Worm (Caenorhabditis elegans) whole organism, early embryonic: ENCODE results near the gene T24D8.6.

ENCODE experiments used
- B0310.2 ChIP-seq: sonication (generic microtip); optimal IDR thresholded peaks from 2 replicates; lab custom pipeline; 2016; ENCODE audit warnings: mild to moderate bottlenecking, missing genetic modification characterization, missing compliant biosample characterization
- F13C5.2 ChIP-seq: sonication (generic microtip); optimal IDR thresholded peaks from 2 replicates; lab custom pipeline; 2017; ENCODE audit warnings: mild to moderate bottlenecking, missing genetic modification characterization, inconsistent platforms, missing compliant biosample characterization
- ceh-13 ChIP-seq: fragments of 200-800 bp; sonication (Bioruptor generic); optimal IDR thresholded peaks from 2 replicates; lab custom pipeline; 2018; ENCODE audit warnings: mild to moderate bottlenecking, missing genetic modification characterization, missing compliant biosample characterization
- flt-1 ChIP-seq: fragments of 200-800 bp; sonication (Bioruptor generic); IDR thresholded peaks from 2 replicates; pipeline ENCODE4 v1.3.6; 2022; ENCODE audit warnings: missing genetic modification characterization, missing compliant biosample characterization
- hnd-1 ChIP-seq: sonication (generic microtip); optimal IDR thresholded peaks from 2 replicates; lab custom pipeline; 2016; ENCODE audit warnings: missing genetic modification characterization, missing compliant biosample characterization
- pes-1 ChIP-seq: fragments of 200-800 bp; sonication (Bioruptor generic); IDR thresholded peaks from 2 replicates; pipeline ENCODE4 v1.3.6; 2022; ENCODE audit warnings: missing genetic modification reagents, missing genetic modification characterization, missing compliant biosample characterization
- sea-1 ChIP-seq: fragments of 200-800 bp; sonication (Bioruptor generic); conservative IDR thresholded peaks from 2 replicates; pipeline ENCODE4 v1.3.6; 2022; ENCODE audit warnings: missing genetic modification characterization, missing compliant biosample characterization
- tra-4 ChIP-seq: sonication (generic microtip); optimal IDR thresholded peaks from 2 replicates; lab custom pipeline; 2017; ENCODE audit warnings: missing genetic modification characterization, missing compliant biosample characterization

The T24D8.6 gene

ce11 chrX:2316205-2316604, 49.6 kb downstream of the T24D8.6 start:
- TF ChIP-seq sea-1 (no peak), pes-1 (no peak), B0310.2 (no peak), tra-4 (tag; lab: Kevin White, UChicago) (no peak), F13C5.2 (no peak), ceh-13 (GFP tag; lab: Kevin White, UChicago) (no peak), flt-1 (GFP tag; lab: Robert Waterston, UW) (no peak), hnd-1 (tag; lab: Kevin White, UChicago) (no peak)
